Worm (Caenorhabditis elegans) whole organism, late embryonic: ENCODE results near the gene sto-6.

Experiments
- Y22D7AL.16 ChIP-seq: sonication (generic microtip); optimal IDR thresholded peaks from 2 replicates; lab custom pipeline; 2016; ENCODE audit warnings: missing genetic modification characterization, missing compliant biosample characterization
- ama-1 ChIP-seq: fragments of 150-350 bp; optimal IDR thresholded peaks from 2 replicates; lab custom pipeline; 2014
- ceh-48 ChIP-seq: sonication (generic microtip); optimal IDR thresholded peaks from 2 replicates; lab custom pipeline; 2016; ENCODE audit warnings: missing genetic modification characterization, inconsistent platforms, missing compliant biosample characterization
- che-1 ChIP-seq: sonication (generic microtip); optimal IDR thresholded peaks from 2 replicates; lab custom pipeline; 2016; ENCODE audit warnings: mild to moderate bottlenecking, missing genetic modification characterization, missing compliant biosample characterization
- dmd-4 ChIP-seq: sonication (generic microtip); optimal IDR thresholded peaks from 2 replicates; lab custom pipeline; 2016; ENCODE audit warnings: borderline replicate concordance, missing genetic modification characterization, missing compliant biosample characterization
- ets-4 ChIP-seq: sonication (generic microtip); optimal IDR thresholded peaks from 2 replicates; lab custom pipeline; 2016; ENCODE audit warnings: missing genetic modification characterization, missing compliant biosample characterization
- madf-2 ChIP-seq: sonication (generic microtip); optimal IDR thresholded peaks from 2 replicates; lab custom pipeline; 2017; ENCODE audit warnings: missing genetic modification characterization, missing compliant biosample characterization
- mec-3 ChIP-seq: sonication (generic microtip); optimal IDR thresholded peaks from 2 replicates; lab custom pipeline; 2016; ENCODE audit warnings: borderline replicate concordance, missing genetic modification characterization, missing compliant biosample characterization
- pha-4 ChIP-seq: fragments of 150-350 bp; optimal IDR thresholded peaks from 2 replicates; lab custom pipeline; 2018; ENCODE audit warnings: missing biosample characterization, missing genetic modification reagents, missing genetic modification characterization
- tbx-2 ChIP-seq: sonication (generic microtip); optimal IDR thresholded peaks from 2 replicates; lab custom pipeline; 2016; ENCODE audit warnings: missing genetic modification characterization, missing compliant biosample characterization

- TF ChIP-seq madf-2 (tag; lab: Kevin White, UChicago) = no peak
- TF ChIP-seq dmd-4 (tag; lab: Kevin White, UChicago) = no peak
- TF ChIP-seq che-1 (tag; lab: Kevin White, UChicago) = no peak
- no peak for TF ChIP-seq ama-1 (lab: Kevin White, UChicago)
- no peak for TF ChIP-seq ceh-48 (tag; lab: Kevin White, UChicago)
- TF ChIP-seq Y22D7AL.16 = no peak
- no peak for TF ChIP-seq mec-3 (tag; lab: Kevin White, UChicago)
- TF ChIP-seq pha-4 (tag; lab: Kevin White, UChicago) = no peak
- no peak for TF ChIP-seq ets-4 (tag; lab: Kevin White, UChicago)
- TF ChIP-seq tbx-2 (tag; lab: Kevin White, UChicago) = no peak
Observed at ce11 chrX:11664184-11664583, 32.0 kb downstream of the sto-6 start.
